Fruit fly (Drosophila melanogaster) whole organism, prepupa: Measurements from ENCODE around the gene EMC4.

Experiments used
- Blimp-1 ChIP-seq: fragments of 200-800 bp; sonication (Bioruptor generic); optimal IDR thresholded peaks from 3 replicates; lab custom pipeline; 2017; ENCODE audit warnings: missing biosample characterization, missing genetic modification characterization, mild to moderate bottlenecking, moderate library complexity, missing genetic modification reagents
- CG10631 ChIP-seq: fragments of 200-800 bp; sonication (Bioruptor generic); optimal IDR thresholded peaks from 2 replicates; lab custom pipeline; 2016; ENCODE audit warnings: missing biosample characterization, missing genetic modification characterization
- CG11294 ChIP-seq: fragments of 200-800 bp; sonication (Bioruptor generic); IDR thresholded peaks from 2 replicates; pipeline ENCODE4 v1.3.6; 2022; ENCODE audit warnings: missing biosample characterization, missing genetic modification characterization
- CG11762 ChIP-seq: fragments of 200-800 bp; sonication (Bioruptor generic); optimal IDR thresholded peaks from 3 replicates; lab custom pipeline; 2016; ENCODE audit warnings: missing biosample characterization, missing genetic modification characterization; ENCODE audit not compliant: insufficient read depth
- CG15336 ChIP-seq: fragments of 200-800 bp; sonication (Bioruptor generic); IDR thresholded peaks from 2 replicates; pipeline ENCODE4 v1.3.6; 2022; ENCODE audit warnings: missing biosample characterization, missing genetic modification characterization
- CG1621 ChIP-seq: fragments of 200-800 bp; sonication (Bioruptor generic); optimal IDR thresholded peaks from 3 replicates; lab custom pipeline; 2018; ENCODE audit warnings: missing biosample characterization, mild to moderate bottlenecking, missing genetic modification characterization
- CG16779 ChIP-seq: fragments of 200-800 bp; sonication (Bioruptor generic); optimal IDR thresholded peaks from 3 replicates; lab custom pipeline; 2017; ENCODE audit warnings: missing biosample characterization, mild to moderate bottlenecking, missing genetic modification characterization
- CG3032 ChIP-seq: fragments of 200-800 bp; optimal IDR thresholded peaks from 2 replicates; lab custom pipeline; 2019; ENCODE audit warnings: missing biosample characterization, mild to moderate bottlenecking, missing genetic modification characterization, moderate library complexity
- CG31627 ChIP-seq: fragments of 200-800 bp; sonication (Bioruptor generic); optimal IDR thresholded peaks from 3 replicates; lab custom pipeline; 2016; ENCODE audit warnings: missing biosample characterization, missing genetic modification characterization
- CG32006 ChIP-seq: fragments of 200-800 bp; sonication (Bioruptor generic); optimal IDR thresholded peaks from 3 replicates; lab custom pipeline; 2017; ENCODE audit warnings: missing biosample characterization, mild to moderate bottlenecking, missing genetic modification characterization
- CG34406 ChIP-seq: fragments of 200-800 bp; sonication (Bioruptor generic); optimal IDR thresholded peaks from 3 replicates; lab custom pipeline; 2016; ENCODE audit warnings: missing biosample characterization, missing genetic modification characterization
- CG3919 ChIP-seq: fragments of 200-800 bp; sonication (Bioruptor generic); optimal IDR thresholded peaks from 3 replicates; lab custom pipeline; 2016; ENCODE audit warnings: missing biosample characterization, missing genetic modification characterization
- CG4318 ChIP-seq: fragments of 200-800 bp; sonication (Bioruptor generic); optimal IDR thresholded peaks from 3 replicates; lab custom pipeline; 2017; ENCODE audit warnings: missing biosample characterization, mild to moderate bottlenecking, missing genetic modification characterization
- CG6276 ChIP-seq: fragments of 200-800 bp; sonication (Bioruptor generic); optimal IDR thresholded peaks from 2 replicates; lab custom pipeline; 2017; ENCODE audit warnings: missing biosample characterization, mild to moderate bottlenecking, missing genetic modification characterization
- CG6792 ChIP-seq: fragments of 200-800 bp; sonication (Bioruptor generic); optimal IDR thresholded peaks from 3 replicates; lab custom pipeline; 2016; ENCODE audit warnings: missing biosample characterization, missing genetic modification characterization
- CG6808 ChIP-seq: fragments of 200-800 bp; sonication (Bioruptor generic); optimal IDR thresholded peaks from 3 replicates; lab custom pipeline; 2017; ENCODE audit warnings: missing biosample characterization, missing genetic modification characterization, mild to moderate bottlenecking, moderate library complexity, missing genetic modification reagents
- CG7368 ChIP-seq: fragments of 200-800 bp; sonication (Bioruptor generic); optimal IDR thresholded peaks from 3 replicates; lab custom pipeline; 2016; ENCODE audit warnings: missing biosample characterization, missing genetic modification characterization
- CG8119 ChIP-seq: fragments of 200-800 bp; sonication (Bioruptor generic); IDR thresholded peaks from 3 replicates; pipeline ENCODE4 v1.3.6; 2022; ENCODE audit warnings: missing biosample characterization, missing genetic modification characterization
- CG8632 ChIP-seq: fragments of 200-800 bp; sonication (Bioruptor generic); optimal IDR thresholded peaks from 3 replicates; lab custom pipeline; 2016; ENCODE audit warnings: missing biosample characterization, missing genetic modification characterization
- CG9139 ChIP-seq: fragments of 200-800 bp; sonication (Bioruptor generic); optimal IDR thresholded peaks from 3 replicates; lab custom pipeline; 2017; ENCODE audit warnings: missing biosample characterization, mild to moderate bottlenecking, missing genetic modification characterization
- Eip75B ChIP-seq: fragments of 200-800 bp; sonication (Bioruptor generic); optimal IDR thresholded peaks from 3 replicates; lab custom pipeline; 2016; ENCODE audit warnings: missing biosample characterization, missing genetic modification characterization
- Eip78C ChIP-seq: fragments of 200-800 bp; sonication (Bioruptor generic); peaks from one replicate; lab custom pipeline; 2016; ENCODE audit warnings: missing biosample characterization, missing genetic modification characterization
- Eip93F ChIP-seq: fragments of 200-800 bp; sonication (Bioruptor generic); optimal IDR thresholded peaks from 2 replicates; lab custom pipeline; 2016; ENCODE audit warnings: missing biosample characterization, mild to moderate bottlenecking, missing genetic modification characterization
- Ets21C ChIP-seq: fragments of 200-800 bp; sonication (Bioruptor generic); optimal IDR thresholded peaks from 3 replicates; lab custom pipeline; 2016; ENCODE audit warnings: missing biosample characterization, missing genetic modification characterization
- Ets96B ChIP-seq: fragments of 200-800 bp; optimal IDR thresholded peaks from 2 replicates; lab custom pipeline; 2019; ENCODE audit warnings: missing biosample characterization, mild to moderate bottlenecking, missing genetic modification characterization, moderate library complexity
- Gug ChIP-seq: fragments of 200-800 bp; sonication (Bioruptor generic); IDR thresholded peaks from 2 replicates; pipeline ENCODE4 v1.3.6; 2022; ENCODE audit warnings: missing biosample characterization, missing genetic modification characterization
- Hr38 ChIP-seq: sonication (Bioruptor generic); optimal IDR thresholded peaks from 2 replicates; lab custom pipeline; 2016; ENCODE audit warnings: missing biosample characterization, missing genetic modification characterization
- Hr39 ChIP-seq: fragments of 200-800 bp; sonication (Bioruptor generic); optimal IDR thresholded peaks from 2 replicates; lab custom pipeline; 2016; ENCODE audit warnings: missing biosample characterization, missing genetic modification characterization
- Lpt ChIP-seq: fragments of 200-800 bp; sonication (Bioruptor generic); optimal IDR thresholded peaks from 3 replicates; lab custom pipeline; 2016; ENCODE audit warnings: missing biosample characterization, missing genetic modification characterization
- OdsH ChIP-seq: fragments of 200-800 bp; sonication (Bioruptor generic); optimal IDR thresholded peaks from 3 replicates; lab custom pipeline; 2016; ENCODE audit warnings: missing biosample characterization, missing genetic modification characterization
- Smox ChIP-seq: fragments of 200-800 bp; sonication (Bioruptor generic); optimal IDR thresholded peaks from 3 replicates; lab custom pipeline; 2016; ENCODE audit warnings: missing biosample characterization, missing genetic modification characterization
- Sox102F ChIP-seq: fragments of 200-800 bp; sonication (Bioruptor generic); optimal IDR thresholded peaks from 2 replicates; lab custom pipeline; 2016; ENCODE audit warnings: missing biosample characterization, mild to moderate bottlenecking, missing genetic modification characterization
- Sox14 ChIP-seq: fragments of 200-800 bp; sonication (Bioruptor generic); optimal IDR thresholded peaks from 3 replicates; lab custom pipeline; 2016; ENCODE audit warnings: missing biosample characterization, missing genetic modification characterization
- achi ChIP-seq: fragments of 200-800 bp; sonication (Bioruptor generic); optimal IDR thresholded peaks from 3 replicates; lab custom pipeline; 2016; ENCODE audit warnings: missing biosample characterization, missing genetic modification characterization
- acj6 ChIP-seq: fragments of 200-800 bp; sonication (Bioruptor generic); optimal IDR thresholded peaks from 3 replicates; lab custom pipeline; 2016; ENCODE audit warnings: missing biosample characterization, missing genetic modification characterization
- cyc ChIP-seq: fragments of 200-800 bp; sonication (Bioruptor generic); optimal IDR thresholded peaks from 3 replicates; lab custom pipeline; 2016; ENCODE audit warnings: missing biosample characterization, missing genetic modification characterization
- dac ChIP-seq: fragments of 200-800 bp; sonication (Bioruptor generic); optimal IDR thresholded peaks from 2 replicates; lab custom pipeline; 2017; ENCODE audit warnings: missing biosample characterization, mild to moderate bottlenecking, missing genetic modification characterization
- dsx ChIP-seq: fragments of 200-800 bp; optimal IDR thresholded peaks from 3 replicates; lab custom pipeline; 2019; ENCODE audit warnings: missing biosample characterization, mild to moderate bottlenecking, missing genetic modification characterization, moderate library complexity; ENCODE audit not compliant: poor library complexity, severe bottlenecking
- eg ChIP-seq: fragments of 200-800 bp; sonication (Bioruptor generic); IDR thresholded peaks from 3 replicates; pipeline ENCODE4 v1.3.6; 2022; ENCODE audit warnings: missing biosample characterization, missing genetic modification characterization
- esn ChIP-seq: fragments of 200-800 bp; sonication (Bioruptor generic); optimal IDR thresholded peaks from 2 replicates; lab custom pipeline; 2016; ENCODE audit warnings: missing biosample characterization, mild to moderate bottlenecking, missing genetic modification characterization, moderate library complexity
- fd59A ChIP-seq: fragments of 200-800 bp; sonication (Bioruptor generic); optimal IDR thresholded peaks from 2 replicates; lab custom pipeline; 2017; ENCODE audit warnings: missing biosample characterization, mild to moderate bottlenecking, missing genetic modification characterization, missing genetic modification reagents
- fd85E ChIP-seq: fragments of 200-800 bp; sonication (Bioruptor generic); optimal IDR thresholded peaks from 3 replicates; lab custom pipeline; 2016; ENCODE audit warnings: missing biosample characterization, missing genetic modification characterization
- fkh ChIP-seq: fragments of 200-800 bp; sonication (Bioruptor generic); optimal IDR thresholded peaks from 3 replicates; lab custom pipeline; 2017; ENCODE audit warnings: missing biosample characterization, mild to moderate bottlenecking, missing genetic modification characterization, moderate library complexity
- lz ChIP-seq: fragments of 200-800 bp; sonication (Bioruptor generic); optimal IDR thresholded peaks from 3 replicates; lab custom pipeline; 2016; ENCODE audit warnings: missing biosample characterization, missing genetic modification characterization
- net ChIP-seq: fragments of 200-800 bp; sonication (Bioruptor generic); optimal IDR thresholded peaks from 3 replicates; lab custom pipeline; 2016; ENCODE audit warnings: missing biosample characterization, missing genetic modification characterization
- pdm3 ChIP-seq: fragments of 200-800 bp; sonication (Bioruptor generic); optimal IDR thresholded peaks from 3 replicates; lab custom pipeline; 2016; ENCODE audit warnings: missing biosample characterization, missing genetic modification characterization
- salr ChIP-seq, 2 experiments: fragments of 200-800 bp; sonication (Bioruptor generic); optimal IDR thresholded peaks; 3 replicates each; lab custom pipeline; 2016 to 2018; ENCODE audit warnings: missing biosample characterization in 2 of 2, missing genetic modification characterization in 2 of 2, mild to moderate bottlenecking in 1 of 2
- spab ChIP-seq: fragments of 200-800 bp; sonication (Bioruptor generic); optimal IDR thresholded peaks from 2 replicates; lab custom pipeline; 2017; ENCODE audit warnings: missing biosample characterization, mild to moderate bottlenecking, missing genetic modification characterization, missing genetic modification reagents
- ss ChIP-seq, 2 experiments: fragments of 200-800 bp; sonication (Bioruptor generic); optimal IDR thresholded peaks; 2 replicates in 1 of 2; 3 replicates in 1 of 2; lab custom pipeline; 2017 to 2018; ENCODE audit warnings: mild to moderate bottlenecking in 2 of 2, missing biosample characterization in 2 of 2, missing genetic modification characterization in 2 of 2, moderate library complexity in 1 of 2
- svp ChIP-seq: fragments of 200-800 bp; sonication (Bioruptor generic); peaks from one replicate; lab custom pipeline; 2016; ENCODE audit warnings: missing biosample characterization, missing genetic modification characterization
- topi ChIP-seq: fragments of 200-800 bp; sonication (Bioruptor generic); optimal IDR thresholded peaks from 3 replicates; lab custom pipeline; 2016; ENCODE audit warnings: missing biosample characterization, missing genetic modification characterization
- vri ChIP-seq: fragments of 200-800 bp; sonication (Bioruptor generic); optimal IDR thresholded peaks from 3 replicates; lab custom pipeline; 2016; ENCODE audit warnings: missing biosample characterization, mild to moderate bottlenecking, missing genetic modification characterization

EMC4 gene

dm6 chr3L:22865061-22865418 is 3.0 kb downstream of the EMC4 start:
- TF ChIP-seq spab (GFP tag; lab: Kevin White, UChicago) (peak; percentile 29), acj6 (GFP tag; lab: Kevin White, UChicago) (peak; percentile 79), CG3919 (GFP tag; lab: Kevin White, UChicago) (peak; percentile 60), Hr39 (GFP tag; lab: Kevin White, UChicago) (peak; percentile 58), Lpt (peak; percentile 72), cyc (GFP tag; lab: Kevin White, UChicago) (no peak), pdm3 (peak; percentile 72), CG11294 (GFP tag; lab: Robert Waterston, UW) (no peak), CG7368 (GFP tag; lab: Kevin White, UChicago) (peak; percentile 29), dac (GFP tag; lab: Kevin White, UChicago) (peak; percentile 45), eg (GFP tag; lab: Robert Waterston, UW) (peak; percentile 71), svp (peak; percentile 73), Ets96B (tag; lab: Kevin White, UChicago) (peak; percentile 76), achi (no peak), Sox14 (peak; percentile 54), Eip78C (GFP tag; lab: Kevin White, UChicago) (peak; percentile 94), CG6276 (GFP tag; lab: Kevin White, UChicago) (peak; percentile 85), CG3032 (tag; lab: Kevin White, UChicago) (peak; percentile 58), net (GFP tag; lab: Kevin White, UChicago) (peak; percentile 65), Eip75B (peak; percentile 41), CG1621 (tag; lab: Kevin White, UChicago) (peak; percentile 40), Hr38 (GFP tag; lab: Kevin White, UChicago) (no peak), CG10631 (GFP tag; lab: Kevin White, UChicago) (peak; percentile 23), lz (GFP tag; lab: Kevin White, UChicago) (peak; percentile 73), Smox (GFP tag; lab: Kevin White, UChicago) (peak; percentile 73), ss (GFP tag; optimal IDR thresholded peaks at IDR 0.05; lab: Kevin White, UChicago) (peak; percentile 18 to 54), fd59A (GFP tag; lab: Kevin White, UChicago) (peak; percentile 31), CG6792 (peak; percentile 73), CG31627 (GFP tag; lab: Kevin White, UChicago) (peak; percentile 39), CG16779 (tag; lab: Kevin White, UChicago) (peak; percentile 54), CG11762 (GFP tag; lab: Kevin White, UChicago) (peak; percentile 2), Eip93F (GFP tag; lab: Kevin White, UChicago) (peak; percentile 44), CG32006 (GFP tag; lab: Kevin White, UChicago) (peak; percentile 80), CG15336 (GFP tag; lab: Robert Waterston, UW) (peak; percentile 91), esn (peak; percentile 76), dsx (GFP tag; lab: Kevin White, UChicago) (peak; percentile 55), fd85E (GFP tag; lab: Kevin White, UChicago) (peak; percentile 41), CG6808 (peak; percentile 38), CG8119 (peak; percentile 90), OdsH (GFP tag; lab: Kevin White, UChicago) (peak; percentile 82), Gug (GFP tag; lab: Robert Waterston, UW) (no peak), CG8632 (GFP tag; lab: Kevin White, UChicago) (peak; percentile 75), CG4318 (GFP tag; lab: Kevin White, UChicago) (no peak), Sox102F (GFP tag; lab: Kevin White, UChicago) (peak; percentile 75), topi (GFP tag; lab: Kevin White, UChicago) (peak; percentile 61), fkh (GFP tag; lab: Kevin White, UChicago) (peak; percentile 5), CG9139 (GFP tag; lab: Kevin White, UChicago) (no peak), CG34406 (GFP tag; lab: Kevin White, UChicago) (peak; percentile 79), vri (GFP tag; lab: Kevin White, UChicago) (no peak), salr (GFP tag; optimal IDR thresholded peaks at IDR 0.05; lab: Kevin White, UChicago) (peak in 1 of 2 experiments; percentile 73), Blimp-1 (peak; percentile 8), Ets21C (GFP tag; lab: Kevin White, UChicago) (peak; percentile 9)
